Fruit fly (Drosophila melanogaster) whole organism, embryonic: ENCODE data around the gene Lamtor4.

Experiments
- Ada2b ChIP-seq: fragments of 200-800 bp; sonication (Bioruptor generic); IDR thresholded peaks from 2 replicates; pipeline ENCODE4 v1.3.6; 2022; ENCODE audit warnings: missing biosample characterization, missing genetic modification characterization
- Aef1 ChIP-seq: fragments of 200-800 bp; sonication (Bioruptor generic); IDR thresholded peaks from 3 replicates; pipeline ENCODE4 v1.3.6; 2022; ENCODE audit warnings: missing biosample characterization, missing genetic modification characterization
- Blimp-1 ChIP-seq: fragments of 200-800 bp; sonication (Bioruptor generic); optimal IDR thresholded peaks from 3 replicates; lab custom pipeline; 2018; ENCODE audit warnings: missing biosample characterization, missing genetic modification characterization, mild to moderate bottlenecking, moderate library complexity, missing genetic modification reagents
- CG1024 ChIP-seq: fragments of 200-800 bp; sonication (Bioruptor generic); IDR thresholded peaks from 2 replicates; pipeline ENCODE4 v1.3.6; 2022; ENCODE audit warnings: missing biosample characterization, missing genetic modification characterization
- CG10431 ChIP-seq: fragments of 200-800 bp; sonication (Bioruptor generic); optimal IDR thresholded peaks from 3 replicates; lab custom pipeline; 2018; ENCODE audit warnings: missing biosample characterization, mild to moderate bottlenecking, missing genetic modification characterization
- CG11247 ChIP-seq: fragments of 200-800 bp; sonication (Bioruptor generic); IDR thresholded peaks from 2 replicates; pipeline ENCODE4 v1.3.6; 2022; ENCODE audit warnings: missing biosample characterization, missing genetic modification characterization
- CG11723 ChIP-seq: fragments of 200-800 bp; sonication (Bioruptor generic); optimal IDR thresholded peaks from 2 replicates; lab custom pipeline; 2017; ENCODE audit warnings: missing biosample characterization, mild to moderate bottlenecking, missing genetic modification characterization
- CG12155 ChIP-seq: fragments of 200-800 bp; sonication (Bioruptor generic); optimal IDR thresholded peaks from 3 replicates; lab custom pipeline; 2016; ENCODE audit warnings: missing biosample characterization, missing genetic modification characterization
- CG12744 ChIP-seq: fragments of 200-800 bp; sonication (Bioruptor generic); optimal IDR thresholded peaks from 2 replicates; lab custom pipeline; 2016; ENCODE audit warnings: missing biosample characterization, missing genetic modification characterization
- CG17359 ChIP-seq: fragments of 200-800 bp; sonication (Bioruptor generic); optimal IDR thresholded peaks from 3 replicates; lab custom pipeline; 2018; ENCODE audit warnings: missing biosample characterization, mild to moderate bottlenecking, missing genetic modification characterization, moderate library complexity
- CG17802 ChIP-seq: fragments of 200-800 bp; sonication (Bioruptor generic); optimal IDR thresholded peaks from 2 replicates; lab custom pipeline; 2018; ENCODE audit warnings: missing biosample characterization, mild to moderate bottlenecking, missing genetic modification characterization, moderate library complexity
- CG17829 ChIP-seq: fragments of 200-800 bp; optimal IDR thresholded peaks from 2 replicates; lab custom pipeline; 2019; ENCODE audit warnings: missing biosample characterization, mild to moderate bottlenecking, missing genetic modification characterization, moderate library complexity
- CG33213 ChIP-seq: fragments of 200-800 bp; sonication (Bioruptor generic); optimal IDR thresholded peaks from 3 replicates; lab custom pipeline; 2016; ENCODE audit warnings: missing biosample characterization, missing genetic modification characterization
- CG33557 ChIP-seq: fragments of 200-800 bp; sonication (Bioruptor generic); optimal IDR thresholded peaks from 2 replicates; lab custom pipeline; 2019; ENCODE audit warnings: missing biosample characterization, mild to moderate bottlenecking, missing genetic modification characterization, moderate library complexity
- CG3995 ChIP-seq: fragments of 200-800 bp; sonication (Bioruptor generic); optimal IDR thresholded peaks from 3 replicates; lab custom pipeline; 2016; ENCODE audit warnings: missing biosample characterization, missing genetic modification characterization
- CG4617 ChIP-seq: fragments of 200-800 bp; sonication (Bioruptor generic); optimal IDR thresholded peaks from 3 replicates; lab custom pipeline; 2016; ENCODE audit warnings: missing biosample characterization, missing genetic modification characterization, borderline replicate concordance
- CG6254 ChIP-seq: fragments of 200-800 bp; sonication (Bioruptor generic); optimal IDR thresholded peaks from 3 replicates; lab custom pipeline; 2017; ENCODE audit warnings: mild to moderate bottlenecking, missing biosample characterization, missing genetic modification reagents, missing genetic modification characterization
- CG6765 ChIP-seq: fragments of 200-800 bp; sonication (Bioruptor generic); optimal IDR thresholded peaks from 3 replicates; lab custom pipeline; 2017; ENCODE audit warnings: missing biosample characterization, mild to moderate bottlenecking, missing genetic modification characterization
- CG6813 ChIP-seq: fragments of 200-800 bp; sonication (Bioruptor generic); optimal IDR thresholded peaks from 2 replicates; lab custom pipeline; 2017; ENCODE audit warnings: missing biosample characterization, missing genetic modification characterization, mild to moderate bottlenecking, moderate library complexity, missing genetic modification reagents
- CTCF ChIP-seq: fragments of 200-800 bp; sonication (Bioruptor generic); optimal IDR thresholded peaks from 2 replicates; lab custom pipeline; 2017; ENCODE audit warnings: missing biosample characterization, mild to moderate bottlenecking, missing genetic modification characterization, moderate library complexity
- CkIIα-i1 ChIP-seq: fragments of 200-800 bp; sonication (Bioruptor generic); IDR thresholded peaks from 2 replicates; pipeline ENCODE4 v1.3.6; 2022; ENCODE audit warnings: missing biosample characterization, missing genetic modification characterization
- Dbx ChIP-seq: fragments of 200-800 bp; sonication (Bioruptor generic); IDR thresholded peaks from 3 replicates; pipeline ENCODE4 v1.3.6; 2022; ENCODE audit warnings: missing biosample characterization, missing genetic modification characterization
- HLH3B ChIP-seq: fragments of 200-800 bp; sonication (Bioruptor generic); IDR thresholded peaks from 2 replicates; pipeline ENCODE4 v1.3.6; 2022; ENCODE audit warnings: missing biosample characterization, missing genetic modification characterization
- MESR4 ChIP-seq: fragments of 200-800 bp; sonication (Bioruptor generic); optimal IDR thresholded peaks from 2 replicates; lab custom pipeline; 2018; ENCODE audit warnings: missing biosample characterization, mild to moderate bottlenecking, missing genetic modification characterization, moderate library complexity
- Myb ChIP-seq: fragments of 200-800 bp; sonication (Bioruptor generic); optimal IDR thresholded peaks from 2 replicates; lab custom pipeline; 2016; ENCODE audit warnings: missing biosample characterization, missing genetic modification characterization
- Nf-YA ChIP-seq: fragments of 200-800 bp; sonication (Bioruptor generic); IDR thresholded peaks from 2 replicates; pipeline ENCODE4 v1.3.6; 2022; ENCODE audit warnings: missing biosample characterization, missing genetic modification characterization
- Nf-YB ChIP-seq: fragments of 200-800 bp; sonication (Bioruptor generic); optimal IDR thresholded peaks from 3 replicates; lab custom pipeline; 2019; ENCODE audit warnings: missing biosample characterization, mild to moderate bottlenecking, missing genetic modification characterization, moderate library complexity
- Oli ChIP-seq: fragments of 200-800 bp; sonication (Bioruptor generic); optimal IDR thresholded peaks from 2 replicates; lab custom pipeline; 2018; ENCODE audit warnings: missing biosample characterization, mild to moderate bottlenecking, missing genetic modification characterization, moderate library complexity
- Opbp ChIP-seq: fragments of 200-800 bp; sonication (Bioruptor generic); IDR thresholded peaks from 3 replicates; pipeline ENCODE4 v1.3.6; 2022; ENCODE audit warnings: missing biosample characterization, missing genetic modification characterization; ENCODE audit not compliant: partially characterized antibody
- Poxn ChIP-seq: fragments of 200-800 bp; sonication (Bioruptor generic); IDR thresholded peaks from 2 replicates; pipeline ENCODE4 v1.3.6; 2022; ENCODE audit warnings: missing biosample characterization, missing genetic modification characterization
- Ptx1 ChIP-seq: fragments of 200-800 bp; sonication (Bioruptor generic); IDR thresholded peaks from 2 replicates; pipeline ENCODE4 v1.3.6; 2022; ENCODE audit warnings: missing biosample characterization, missing genetic modification characterization
- Tbp ChIP-seq: fragments of >200 bp; optimal IDR thresholded peaks from 2 replicates; lab custom pipeline; 2018; ENCODE audit warnings: missing biosample characterization, missing genetic modification characterization
- ase ChIP-seq: fragments of 200-800 bp; sonication (Bioruptor generic); IDR thresholded peaks from 3 replicates; pipeline ENCODE4 v1.3.6; 2022; ENCODE audit warnings: missing biosample characterization, missing genetic modification characterization
- bab2 ChIP-seq: fragments of 200-800 bp; sonication (Bioruptor generic); optimal IDR thresholded peaks from 2 replicates; lab custom pipeline; 2016; ENCODE audit warnings: missing biosample characterization, missing genetic modification characterization
- chif ChIP-seq, 2 experiments: fragments of 200-800 bp; sonication (Bioruptor generic); optimal IDR thresholded peaks; 3 replicates each; lab custom pipeline; 2016; ENCODE audit warnings: missing biosample characterization in 2 of 2, missing genetic modification characterization in 2 of 2
- eve ChIP-seq, 2 experiments: fragments of >200 bp; optimal IDR thresholded peaks; 2 replicates each; lab custom pipeline; 2017; ENCODE audit warnings: missing biosample characterization in 2 of 2, missing genetic modification characterization in 2 of 2
- exex ChIP-seq: fragments of 200-800 bp; sonication (Bioruptor generic); optimal IDR thresholded peaks from 4 replicates; lab custom pipeline; 2018; ENCODE audit warnings: missing biosample characterization, mild to moderate bottlenecking, missing genetic modification characterization, moderate library complexity
- gem ChIP-seq: fragments of 200-800 bp; sonication (Bioruptor generic); optimal IDR thresholded peaks from 2 replicates; lab custom pipeline; 2019; ENCODE audit warnings: missing biosample characterization, mild to moderate bottlenecking, missing genetic modification characterization, moderate library complexity
- hkb ChIP-seq, 2 experiments: fragments of 200-800 bp in 1 of 2; fragments of >200 bp in 1 of 2; sonication (Bioruptor generic) in 1 of 2; IDR thresholded peaks in 1 of 2; optimal IDR thresholded peaks in 1 of 2; 2 replicates each; pipeline versions ENCODE4 v1.3.6 to Lab custom; 2017 to 2022; ENCODE audit warnings: missing biosample characterization in 1 of 2, missing genetic modification characterization in 1 of 2
- inv ChIP-seq: fragments of 200-800 bp; sonication (Bioruptor generic); IDR thresholded peaks from 2 replicates; pipeline ENCODE4 v1.3.6; 2022; ENCODE audit warnings: missing biosample characterization, missing genetic modification characterization; ENCODE audit not compliant: partially characterized antibody
- knrl ChIP-seq: fragments of 200-800 bp; sonication (Bioruptor generic); IDR thresholded peaks from 3 replicates; pipeline ENCODE4 v1.3.6; 2022; ENCODE audit warnings: missing biosample characterization, missing genetic modification characterization; ENCODE audit not compliant: partially characterized antibody
- luna ChIP-seq: fragments of 200-800 bp; sonication (Bioruptor generic); optimal IDR thresholded peaks from 2 replicates; lab custom pipeline; 2016; ENCODE audit warnings: missing biosample characterization, missing genetic modification characterization
- p53 ChIP-seq: fragments of 200-800 bp; sonication (Bioruptor generic); optimal IDR thresholded peaks from 2 replicates; lab custom pipeline; 2016; ENCODE audit warnings: missing biosample characterization, missing genetic modification characterization
- pfk ChIP-seq: fragments of 200-800 bp; sonication (Bioruptor generic); optimal IDR thresholded peaks from 2 replicates; lab custom pipeline; 2018; ENCODE audit warnings: missing biosample characterization, mild to moderate bottlenecking, missing genetic modification characterization, moderate library complexity
- seq ChIP-seq: fragments of 200-800 bp; sonication (Bioruptor generic); IDR thresholded peaks from 2 replicates; pipeline ENCODE4 v1.3.6; 2022; ENCODE audit warnings: missing biosample characterization, missing genetic modification characterization
- sr ChIP-seq: fragments of 200-800 bp; sonication (Bioruptor generic); IDR thresholded peaks from 3 replicates; pipeline ENCODE4 v1.3.6; 2022; ENCODE audit warnings: missing biosample characterization, missing genetic modification characterization
- trem ChIP-seq: fragments of 200-800 bp; optimal IDR thresholded peaks from 3 replicates; lab custom pipeline; 2019; ENCODE audit warnings: missing biosample characterization, mild to moderate bottlenecking, missing genetic modification characterization, moderate library complexity
- tup ChIP-seq: fragments of 200-800 bp; sonication (Bioruptor generic); optimal IDR thresholded peaks from 2 replicates; lab custom pipeline; 2016; ENCODE audit warnings: missing biosample characterization, mild to moderate bottlenecking, missing genetic modification characterization, moderate library complexity
- wek ChIP-seq: fragments of 200-800 bp; sonication (Bioruptor generic); optimal IDR thresholded peaks from 3 replicates; lab custom pipeline; 2018; ENCODE audit warnings: missing biosample characterization, mild to moderate bottlenecking, missing genetic modification characterization, moderate library complexity
- wor ChIP-seq: fragments of 200-800 bp; sonication (Bioruptor generic); IDR thresholded peaks from 2 replicates; pipeline ENCODE4 v1.3.6; 2022; ENCODE audit warnings: missing biosample characterization, missing genetic modification characterization
- z ChIP-seq: fragments of 200-800 bp; sonication (Bioruptor generic); IDR thresholded peaks from 3 replicates; pipeline ENCODE4 v1.3.6; 2022; ENCODE audit warnings: missing biosample characterization, missing genetic modification characterization

Gene Lamtor4

DNA sequence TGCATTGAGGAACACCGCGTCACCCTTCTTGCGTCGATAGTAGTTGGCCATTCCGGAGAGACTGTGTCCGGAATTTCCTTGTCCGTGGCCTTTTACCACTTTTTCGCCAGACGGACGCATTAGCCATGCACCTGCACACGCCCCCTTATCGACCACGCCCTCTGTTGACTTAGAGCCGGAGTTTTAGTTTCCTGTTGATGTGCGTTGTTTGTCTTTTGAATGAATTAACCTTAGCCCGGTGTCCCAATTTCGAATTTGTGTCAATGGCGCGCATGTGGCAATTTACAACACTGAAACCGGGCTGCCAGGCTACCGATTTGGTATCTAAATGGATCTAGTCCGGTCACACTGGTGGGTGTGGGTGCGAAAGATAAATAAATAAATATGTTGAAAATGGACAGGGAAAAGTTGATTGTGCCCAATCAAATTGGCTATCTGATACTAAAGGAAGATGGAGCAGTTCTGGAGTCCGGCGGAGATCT lies at the start of gene Lamtor4, which contains the start of gene Gr63a (continued):
- TF ChIP-seq CG6765 (GFP tag; lab: Kevin White, UChicago), result no peak
- TF ChIP-seq CG12155, result peak; percentile 5
- TF ChIP-seq inv, result no peak; the same call in 1 of the 2 replicates
- peak; percentile 84 for TF ChIP-seq CG4617 (GFP tag; lab: Kevin White, UChicago)
- TF ChIP-seq Tbp, result no peak
- no peak for TF ChIP-seq HLH3B (GFP tag; lab: Robert Waterston, UW)
- no peak for TF ChIP-seq CG6254 (GFP tag; lab: Kevin White, UChicago)
- no peak for TF ChIP-seq CG11723 (GFP tag; lab: Kevin White, UChicago)
- TF ChIP-seq ase (GFP tag; lab: Robert Waterston, UW), result no peak
- no peak for TF ChIP-seq wor (GFP tag; lab: Robert Waterston, UW)
- peak; percentile 10 for TF ChIP-seq luna (GFP tag; lab: Kevin White, UChicago)
- no peak for TF ChIP-seq CG10431 (GFP tag; lab: Kevin White, UChicago)
- TF ChIP-seq knrl (GFP tag; lab: Robert Waterston, UW), result no peak
- TF ChIP-seq trem (tag; lab: Kevin White, UChicago), result peak; percentile 85
- TF ChIP-seq chif (GFP tag; optimal IDR thresholded peaks at IDR 0.05; lab: Kevin White, UChicago), result no peak
- TF ChIP-seq CG12744 (GFP tag; lab: Kevin White, UChicago), result no peak
- no peak for TF ChIP-seq Poxn
- TF ChIP-seq CG1024 (GFP tag; lab: Robert Waterston, UW), result no peak
- peak; percentile 13; the same call in 1 of the 2 replicates for TF ChIP-seq CG11247 (GFP tag; lab: Robert Waterston, UW)
- no peak for TF ChIP-seq Aef1 (GFP tag; lab: Robert Waterston, UW)
- no peak for TF ChIP-seq pfk (GFP tag; lab: Kevin White, UChicago)
- no peak for TF ChIP-seq CG6813 (GFP tag; lab: Kevin White, UChicago)
- no peak for TF ChIP-seq CG17802 (tag; lab: Kevin White, UChicago)
- no peak for TF ChIP-seq CkIIα-i1 (GFP tag; lab: Robert Waterston, UW)
- TF ChIP-seq sr, result peak; percentile 58; the same call in 1 of the 3 replicates
- peak; percentile 18 for TF ChIP-seq CG17829 (tag; lab: Kevin White, UChicago)
- no peak for TF ChIP-seq bab2 (GFP tag; lab: Kevin White, UChicago)
- no peak for TF ChIP-seq CTCF (GFP tag; lab: Kevin White, UChicago)
- no peak for TF ChIP-seq Ptx1 (GFP tag; lab: Robert Waterston, UW)
- TF ChIP-seq seq (GFP tag; lab: Robert Waterston, UW), result no peak
- no peak for TF ChIP-seq gem (tag; lab: Kevin White, UChicago)
- TF ChIP-seq p53, result no peak
- peak; percentile 77 for TF ChIP-seq MESR4 (GFP tag; lab: Kevin White, UChicago)
- no peak for TF ChIP-seq Oli (tag; lab: Kevin White, UChicago)
- no peak for TF ChIP-seq hkb (optimal IDR thresholded peaks at IDR 0.05; lab: Kevin White, UChicago)
- TF ChIP-seq hkb (GFP tag; IDR thresholded peaks at IDR 0.05; lab: Robert Waterston, UW), result 0 out of 2 replicates have a peak, but pooled peaks have one; percentile 7
- TF ChIP-seq Myb (GFP tag; lab: Kevin White, UChicago), result peak; percentile 47
- 0 out of 3 replicates have a peak, but pooled peaks have one; percentile 15 for TF ChIP-seq Dbx (GFP tag; lab: Robert Waterston, UW)
- TF ChIP-seq CG17359, result no peak
- TF ChIP-seq wek, result no peak
- TF ChIP-seq tup (GFP tag; lab: Kevin White, UChicago), result no peak
- TF ChIP-seq Blimp-1, result no peak
- no peak for TF ChIP-seq Nf-YA (GFP tag; lab: Robert Waterston, UW)
- TF ChIP-seq CG33213, result peak; percentile 61
- TF ChIP-seq exex (tag; lab: Kevin White, UChicago), result no peak
- no peak; the same call in 2 of the 3 replicates for TF ChIP-seq z (GFP tag; lab: Robert Waterston, UW)
- TF ChIP-seq CG33557 (GFP tag; lab: Kevin White, UChicago), result no peak
- TF ChIP-seq eve (GFP tag; optimal IDR thresholded peaks at IDR 0.05; lab: Kevin White, UChicago), result no peak
- TF ChIP-seq Opbp (GFP tag; lab: Robert Waterston, UW), result peak; percentile 24; the same call in 1 of the 3 replicates
- peak; percentile 1 for TF ChIP-seq Nf-YB (GFP tag; lab: Kevin White, UChicago)
- TF ChIP-seq Ada2b (GFP tag; lab: Robert Waterston, UW), result no peak
- TF ChIP-seq CG3995 (GFP tag; lab: Kevin White, UChicago), result no peak
